Worm (Caenorhabditis elegans) whole organism, early embryonic: ENCODE data around the gene K09G1.1.

Experiments used
- B0310.2 ChIP-seq: sonication (generic microtip); optimal IDR thresholded peaks from 2 replicates; lab custom pipeline; 2016; ENCODE audit warnings: mild to moderate bottlenecking, missing genetic modification characterization, missing compliant biosample characterization
- F13C5.2 ChIP-seq: sonication (generic microtip); optimal IDR thresholded peaks from 2 replicates; lab custom pipeline; 2017; ENCODE audit warnings: mild to moderate bottlenecking, missing genetic modification characterization, inconsistent platforms, missing compliant biosample characterization
- aly-1 ChIP-seq: sonication (generic microtip); optimal IDR thresholded peaks from 2 replicates; lab custom pipeline; 2016; ENCODE audit warnings: missing genetic modification characterization, missing compliant biosample characterization
- ama-1 ChIP-seq: fragments of 150-350 bp; optimal IDR thresholded peaks from 2 replicates; lab custom pipeline; 2014
- ceh-13 ChIP-seq: fragments of 200-800 bp; sonication (Bioruptor generic); optimal IDR thresholded peaks from 2 replicates; lab custom pipeline; 2018; ENCODE audit warnings: mild to moderate bottlenecking, missing genetic modification characterization, missing compliant biosample characterization
- ceh-36 ChIP-seq: sonication (generic microtip); optimal IDR thresholded peaks from 2 replicates; lab custom pipeline; 2016; ENCODE audit warnings: missing genetic modification characterization, inconsistent platforms, missing compliant biosample characterization
- ets-7 ChIP-seq: sonication (generic microtip); optimal IDR thresholded peaks from 2 replicates; lab custom pipeline; 2016; ENCODE audit warnings: missing genotype, missing genetic modification characterization, missing compliant biosample characterization
- flt-1 ChIP-seq: fragments of 200-800 bp; sonication (Bioruptor generic); IDR thresholded peaks from 2 replicates; pipeline ENCODE4 v1.3.6; 2022; ENCODE audit warnings: missing genetic modification characterization, missing compliant biosample characterization
- hmbx-1 ChIP-seq: sonication (generic microtip); optimal IDR thresholded peaks from 2 replicates; lab custom pipeline; 2016; ENCODE audit warnings: mild to moderate bottlenecking, missing genetic modification characterization, missing compliant biosample characterization
- hmg-4 ChIP-seq: fragments of 200-800 bp; sonication (Bioruptor generic); optimal IDR thresholded peaks from 2 replicates; lab custom pipeline; 2018; ENCODE audit warnings: mild to moderate bottlenecking, missing genetic modification characterization, missing compliant biosample characterization
- hnd-1 ChIP-seq: sonication (generic microtip); optimal IDR thresholded peaks from 2 replicates; lab custom pipeline; 2016; ENCODE audit warnings: missing genetic modification characterization, missing compliant biosample characterization
- pes-1 ChIP-seq: fragments of 200-800 bp; sonication (Bioruptor generic); IDR thresholded peaks from 2 replicates; pipeline ENCODE4 v1.3.6; 2022; ENCODE audit warnings: missing genetic modification reagents, missing genetic modification characterization, missing compliant biosample characterization
- scrt-1 ChIP-seq: fragments of 200-800 bp; sonication (Bioruptor generic); IDR thresholded peaks from 2 replicates; pipeline ENCODE4 v1.3.6; 2022; ENCODE audit warnings: missing genetic modification characterization, missing compliant biosample characterization
- sea-1 ChIP-seq: fragments of 200-800 bp; sonication (Bioruptor generic); conservative IDR thresholded peaks from 2 replicates; pipeline ENCODE4 v1.3.6; 2022; ENCODE audit warnings: missing genetic modification characterization, missing compliant biosample characterization
- tbx-11 ChIP-seq: fragments of 200-800 bp; sonication (Bioruptor generic); IDR thresholded peaks from 2 replicates; pipeline ENCODE4 v1.3.6; 2022; ENCODE audit warnings: missing genetic modification characterization, missing compliant biosample characterization
- tbx-37 ChIP-seq: fragments of 200-800 bp; sonication (Bioruptor generic); conservative IDR thresholded peaks from 2 replicates; pipeline ENCODE4 v1.3.6; 2022; ENCODE audit warnings: missing genetic modification reagents, missing genetic modification characterization, missing compliant biosample characterization
- tra-4 ChIP-seq: sonication (generic microtip); optimal IDR thresholded peaks from 2 replicates; lab custom pipeline; 2017; ENCODE audit warnings: missing genetic modification characterization, missing compliant biosample characterization

Gene K09G1.1

ce11 chrV:9584263-9584662 lies 918 bp downstream of the K09G1.1 start:
- TF ChIP-seq tbx-37 (GFP tag; lab: Robert Waterston, UW) (no peak), hnd-1 (tag; lab: Kevin White, UChicago) (no peak), ets-7 (tag; lab: Kevin White, UChicago) (no peak), hmbx-1 (tag; lab: Kevin White, UChicago) (no peak), aly-1 (no peak), flt-1 (GFP tag; lab: Robert Waterston, UW) (no peak), F13C5.2 (tag; lab: Kevin White, UChicago) (no peak), tra-4 (tag; lab: Kevin White, UChicago) (no peak), ceh-36 (tag; lab: Kevin White, UChicago) (no peak), pes-1 (GFP tag; lab: Robert Waterston, UW) (no peak), B0310.2 (tag; lab: Kevin White, UChicago) (no peak), tbx-11 (GFP tag; lab: Robert Waterston, UW) (no peak), sea-1 (GFP tag; lab: Robert Waterston, UW) (no peak), hmg-4 (no peak), scrt-1 (GFP tag; lab: Robert Waterston, UW) (no peak), ama-1 (no peak), ceh-13 (GFP tag; lab: Kevin White, UChicago) (no peak)

- TF ChIP-seq pes-1 (GFP tag; lab: Robert Waterston, UW) (no peak), tbx-11 (GFP tag; lab: Robert Waterston, UW) (no peak), aly-1 (no peak), sea-1 (GFP tag; lab: Robert Waterston, UW) (no peak), scrt-1 (GFP tag; lab: Robert Waterston, UW) (no peak), F13C5.2 (tag; lab: Kevin White, UChicago) (no peak), tra-4 (tag; lab: Kevin White, UChicago) (no peak), tbx-37 (GFP tag; lab: Robert Waterston, UW) (no peak), ets-7 (tag; lab: Kevin White, UChicago) (no peak), B0310.2 (tag; lab: Kevin White, UChicago) (no peak), hmbx-1 (tag; lab: Kevin White, UChicago) (no peak), ceh-36 (tag; lab: Kevin White, UChicago) (no peak), hnd-1 (tag; lab: Kevin White, UChicago) (no peak), ceh-13 (GFP tag; lab: Kevin White, UChicago) (no peak), flt-1 (GFP tag; lab: Robert Waterston, UW) (no peak), hmg-4 (no peak), ama-1 (no peak)
Observed at ce11 chrV:9587619-9588018, 4.3 kb downstream of the K09G1.1 start.

ce11 chrV:9588574-9588973 lies 5.2 kb downstream of the K09G1.1 start:
- TF ChIP-seq F13C5.2 (tag; lab: Kevin White, UChicago), result no peak
- TF ChIP-seq B0310.2 (tag; lab: Kevin White, UChicago), result no peak
- TF ChIP-seq flt-1 (GFP tag; lab: Robert Waterston, UW), result no peak
- TF ChIP-seq tbx-37 (GFP tag; lab: Robert Waterston, UW), result no peak
- TF ChIP-seq ama-1, result no peak
- no peak for TF ChIP-seq ceh-13 (GFP tag; lab: Kevin White, UChicago)
- no peak for TF ChIP-seq ceh-36 (tag; lab: Kevin White, UChicago)
- TF ChIP-seq hmg-4, result no peak
- no peak for TF ChIP-seq hmbx-1 (tag; lab: Kevin White, UChicago)
- TF ChIP-seq tbx-11 (GFP tag; lab: Robert Waterston, UW), result no peak
- TF ChIP-seq aly-1, result no peak
- TF ChIP-seq sea-1 (GFP tag; lab: Robert Waterston, UW), result no peak
- no peak for TF ChIP-seq ets-7 (tag; lab: Kevin White, UChicago)
- no peak for TF ChIP-seq scrt-1 (GFP tag; lab: Robert Waterston, UW)
- TF ChIP-seq hnd-1 (tag; lab: Kevin White, UChicago), result no peak
- TF ChIP-seq pes-1 (GFP tag; lab: Robert Waterston, UW), result no peak
- TF ChIP-seq tra-4 (tag; lab: Kevin White, UChicago), result no peak

- TF ChIP-seq ets-7 (tag; lab: Kevin White, UChicago) (no peak), tbx-37 (GFP tag; lab: Robert Waterston, UW) (no peak), ceh-13 (GFP tag; lab: Kevin White, UChicago) (no peak)
Observed at ce11 chrV:9590317-9590716, 7.0 kb downstream of the K09G1.1 start, which contains the start of gene K09G1.2. Gene K09G1.2 (plus strand): TSS chrV:9590617.

- 0 out of 2 replicates have a peak, but pooled peaks have one; percentile 47 for TF ChIP-seq pes-1 (GFP tag; lab: Robert Waterston, UW)
Observed at ce11 chrV:9603488-9603887, 20.1 kb downstream of the K09G1.1 start.

- TF ChIP-seq tra-4 (tag; lab: Kevin White, UChicago), result no peak
- TF ChIP-seq hmbx-1 (tag; lab: Kevin White, UChicago), result no peak
- no peak for TF ChIP-seq aly-1
- no peak for TF ChIP-seq scrt-1 (GFP tag; lab: Robert Waterston, UW)
- no peak for TF ChIP-seq B0310.2 (tag; lab: Kevin White, UChicago)
- TF ChIP-seq ets-7 (tag; lab: Kevin White, UChicago), result no peak
- no peak for TF ChIP-seq flt-1 (GFP tag; lab: Robert Waterston, UW)
- no peak for TF ChIP-seq hnd-1 (tag; lab: Kevin White, UChicago)
- TF ChIP-seq ceh-13 (GFP tag; lab: Kevin White, UChicago), result no peak
- no peak for TF ChIP-seq sea-1 (GFP tag; lab: Robert Waterston, UW)
- TF ChIP-seq hmg-4, result no peak
- TF ChIP-seq F13C5.2 (tag; lab: Kevin White, UChicago), result no peak
- TF ChIP-seq tbx-37 (GFP tag; lab: Robert Waterston, UW), result no peak
- TF ChIP-seq ceh-36 (tag; lab: Kevin White, UChicago), result no peak
- no peak for TF ChIP-seq tbx-11 (GFP tag; lab: Robert Waterston, UW)
- no peak for TF ChIP-seq ama-1
- no peak for TF ChIP-seq pes-1 (GFP tag; lab: Robert Waterston, UW)
Observed at ce11 chrV:9608256-9608655, 24.9 kb downstream of the K09G1.1 start, which contains the start of gene dop-2. Gene dop-2 (plus strand): TSS chrV:9608556.

ce11 chrV:9609217-9609616 lies 25.9 kb downstream of the K09G1.1 start:
- no peak for TF ChIP-seq B0310.2 (tag; lab: Kevin White, UChicago)
- no peak for TF ChIP-seq aly-1
- no peak for TF ChIP-seq F13C5.2 (tag; lab: Kevin White, UChicago)
- TF ChIP-seq hmg-4, result no peak
- no peak for TF ChIP-seq scrt-1 (GFP tag; lab: Robert Waterston, UW)
- no peak for TF ChIP-seq ceh-36 (tag; lab: Kevin White, UChicago)
- no peak for TF ChIP-seq ama-1
- no peak for TF ChIP-seq sea-1 (GFP tag; lab: Robert Waterston, UW)
- TF ChIP-seq hmbx-1 (tag; lab: Kevin White, UChicago), result no peak
- TF ChIP-seq pes-1 (GFP tag; lab: Robert Waterston, UW), result no peak
- TF ChIP-seq hnd-1 (tag; lab: Kevin White, UChicago), result no peak
- no peak for TF ChIP-seq tra-4 (tag; lab: Kevin White, UChicago)
- TF ChIP-seq ceh-13 (GFP tag; lab: Kevin White, UChicago), result no peak
- no peak for TF ChIP-seq tbx-11 (GFP tag; lab: Robert Waterston, UW)
